Fruit fly (Drosophila melanogaster): ENCODE results near the gene Pglym87.

DNA sequence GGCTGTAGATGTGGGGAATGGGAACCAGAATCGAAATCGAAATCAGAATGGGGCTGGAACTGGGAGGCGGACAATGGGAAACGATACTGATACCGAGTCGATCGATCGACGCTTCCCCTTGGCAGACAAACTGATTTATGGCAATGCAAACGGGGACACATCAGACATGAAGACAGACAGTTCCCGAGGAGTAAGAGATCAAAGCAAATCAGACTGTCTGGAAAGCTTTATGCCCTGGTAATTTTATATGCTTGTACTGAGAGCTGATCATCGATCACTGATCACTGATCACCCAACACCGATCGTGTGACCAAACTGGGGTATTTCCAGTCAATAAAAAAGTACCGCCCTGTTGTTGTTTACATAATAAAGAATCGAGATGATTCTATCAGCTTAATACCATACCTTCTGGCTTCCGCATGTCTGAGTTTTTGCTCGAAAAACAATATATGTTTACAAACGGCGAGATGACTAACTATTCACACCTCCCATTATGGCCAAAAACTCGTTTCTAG lies 37.4 kb upstream of the Pglym87 start:
- TF ChIP-seq CG33017 (tag; optimal IDR thresholded peaks at IDR 0.05) (no peak), cic (GFP tag; optimal IDR thresholded peaks at IDR 0.05) (no peak), CG11617 (GFP tag; optimal IDR thresholded peaks at IDR 0.05) (no peak), kay (GFP tag; ENCODE audit: borderline replicate concordance) (no peak), bab1 (GFP tag; optimal IDR thresholded peaks at IDR 0.05) (no peak), CG5204 (GFP tag; optimal IDR thresholded peaks at IDR 0.05) (no peak), cnc (optimal IDR thresholded peaks at IDR 0.05) (no peak), pad (GFP tag; optimal IDR thresholded peaks at IDR 0.05) (no peak), CG1620 (GFP tag; optimal IDR thresholded peaks at IDR 0.05) (no peak), Hr96 (GFP tag; optimal IDR thresholded peaks at IDR 0.05) (no peak), tj (GFP tag; optimal IDR thresholded peaks at IDR 0.05) (no peak), toe (GFP tag; optimal IDR thresholded peaks at IDR 0.05) (no peak), CG7101 (tag; optimal IDR thresholded peaks at IDR 0.05) (no peak), Clk (GFP tag; optimal IDR thresholded peaks at IDR 0.05) (no peak)

Measured in whole organism, adult.